Comparison of ENCODE assay signal across 2 fruit fly cellular contexts in the genomic region with DNA sequence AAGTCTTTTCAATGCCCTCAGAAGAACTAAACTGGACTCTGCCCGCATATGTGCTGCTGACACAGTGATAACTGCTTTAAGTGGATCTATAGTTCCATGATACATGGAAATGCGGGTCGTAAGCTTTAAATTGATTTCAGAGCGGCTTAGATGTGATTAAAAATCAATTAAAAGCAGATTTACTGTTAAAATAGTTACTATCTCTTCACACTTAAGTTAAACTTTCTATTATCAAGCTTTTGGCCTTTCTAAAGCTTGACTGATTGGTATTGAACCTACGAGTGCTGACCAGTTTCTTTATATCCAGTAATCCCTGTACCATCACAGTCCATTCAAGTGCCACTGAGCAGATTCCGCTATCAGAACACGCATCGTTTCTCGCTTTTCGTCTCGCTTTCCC.
TF ChIP-seq lines count a peak whose summit lies in the region.

No protein-coding gene starts in this region.

TF ChIP-seq in whole organism, embryonic, 481 proteins besides CTCF, POLR2A, EP300 and RAD21 (continued from another document and continues in another):
- no peak for TF ChIP-seq sqz (GFP tag; optimal IDR thresholded peaks at IDR 0.05; lab: Kevin White, UChicago)
- 0 out of 3 replicates have a peak, but pooled peaks have one; percentile 19 for TF ChIP-seq so (GFP tag; IDR thresholded peaks at IDR 0.05; lab: Robert Waterston, UW)
- no peak for TF ChIP-seq CG7928 (GFP tag; optimal IDR thresholded peaks at IDR 0.05; lab: Kevin White, UChicago)
- TF ChIP-seq Xrp1 (GFP tag; IDR thresholded peaks at IDR 0.05; lab: Robert Waterston, UW) = peak; percentile 51
- peak; percentile 76 for TF ChIP-seq dmrt99B (tag; optimal IDR thresholded peaks at IDR 0.05; lab: Kevin White, UChicago)
- TF ChIP-seq Lhr (GFP tag; optimal IDR thresholded peaks at IDR 0.05; lab: Kevin White, UChicago) = no peak
- peak; percentile 77 for TF ChIP-seq CG2678 (tag; optimal IDR thresholded peaks at IDR 0.05; lab: Kevin White, UChicago)
- peak; percentile 28 for TF ChIP-seq CG13775 (GFP tag; optimal IDR thresholded peaks at IDR 0.05; lab: Kevin White, UChicago)
- no peak for TF ChIP-seq CG14050 (GFP tag; IDR thresholded peaks at IDR 0.05; lab: Robert Waterston, UW)
- TF ChIP-seq CG4404 (GFP tag; IDR thresholded peaks at IDR 0.05; lab: Robert Waterston, UW) = peak; percentile 28; the same call in 1 of the 2 replicates
- TF ChIP-seq Doc2 (GFP tag; IDR thresholded peaks at IDR 0.05; lab: Robert Waterston, UW) = no peak
- TF ChIP-seq CG4424 (GFP tag; optimal IDR thresholded peaks at IDR 0.05; lab: Kevin White, UChicago) = peak; percentile 28
- no peak for TF ChIP-seq CG4282 (GFP tag; optimal IDR thresholded peaks at IDR 0.05; lab: Kevin White, UChicago)
- no peak for TF ChIP-seq Bgb (GFP tag; IDR thresholded peaks at IDR 0.05; lab: Robert Waterston, UW; ENCODE audit: partially characterized antibody)
- TF ChIP-seq pnt (GFP tag; optimal IDR thresholded peaks at IDR 0.05; lab: Kevin White, UChicago) = peak; percentile 64
- TF ChIP-seq C15 (GFP tag; IDR thresholded peaks at IDR 0.05; lab: Robert Waterston, UW) = no peak
- TF ChIP-seq D (optimal IDR thresholded peaks at IDR 0.05; lab: Kevin White, UChicago) = no peak
- TF ChIP-seq D (GFP tag; optimal IDR thresholded peaks at IDR 0.05; lab: Kevin White, UChicago) = peak; percentile 64
- TF ChIP-seq CG9932 (GFP tag; IDR thresholded peaks at IDR 0.05; lab: Robert Waterston, UW) = no peak
- TF ChIP-seq CG14014 (GFP tag; IDR thresholded peaks at IDR 0.05; lab: Robert Waterston, UW) = 0 out of 2 replicates have a peak, but pooled peaks have one; percentile 41
- no peak for TF ChIP-seq sd (tag; optimal IDR thresholded peaks at IDR 0.05; lab: Kevin White, UChicago)
- TF ChIP-seq schlank (tag; optimal IDR thresholded peaks at IDR 0.05; lab: Kevin White, UChicago) = no peak
- TF ChIP-seq lab (GFP tag; optimal IDR thresholded peaks at IDR 0.05; lab: Kevin White, UChicago) = peak; percentile 61
- no peak for TF ChIP-seq CG10321 (GFP tag; IDR thresholded peaks at IDR 0.05; lab: Robert Waterston, UW)
- TF ChIP-seq CG8359 (GFP tag; optimal IDR thresholded peaks at IDR 0.05; lab: Kevin White, UChicago; ENCODE audit: borderline replicate concordance) = no peak
- peak; percentile 18 for TF ChIP-seq ewg (GFP tag; optimal IDR thresholded peaks at IDR 0.05; lab: Kevin White, UChicago)
- TF ChIP-seq ftz-f1 (GFP tag; optimal IDR thresholded peaks at IDR 0.05; lab: Kevin White, UChicago) = no peak
- no peak for TF ChIP-seq Dad (GFP tag; optimal IDR thresholded peaks at IDR 0.05; lab: Kevin White, UChicago)
- TF ChIP-seq Rfx (GFP tag; IDR thresholded peaks at IDR 0.05; lab: Robert Waterston, UW) = peak; percentile 64
- peak; percentile 11 to 54 for TF ChIP-seq Hr51 (GFP tag; optimal IDR thresholded peaks at IDR 0.05; lab: Kevin White, UChicago)
- TF ChIP-seq CG12769 (tag; optimal IDR thresholded peaks at IDR 0.05; lab: Kevin White, UChicago) = no peak
- peak; percentile 51; the same call in 2 of the 3 replicates for TF ChIP-seq Aef1 (GFP tag; IDR thresholded peaks at IDR 0.05; lab: Robert Waterston, UW)
- peak; percentile 51 for TF ChIP-seq CG7556 (GFP tag; optimal IDR thresholded peaks at IDR 0.05; lab: Kevin White, UChicago)
- TF ChIP-seq Doc3 (GFP tag; IDR thresholded peaks at IDR 0.05; lab: Robert Waterston, UW; ENCODE audit: partially characterized antibody) = no peak
- peak; percentile 12; the same call in 1 of the 2 replicates for TF ChIP-seq CG7372 (GFP tag; IDR thresholded peaks at IDR 0.05; lab: Robert Waterston, UW)
- TF ChIP-seq Dfd (GFP tag; optimal IDR thresholded peaks at IDR 0.05; lab: Kevin White, UChicago) = no peak
- no peak for TF ChIP-seq CG2116 (GFP tag; optimal IDR thresholded peaks at IDR 0.05; lab: Kevin White, UChicago)
- TF ChIP-seq stc (GFP tag; IDR thresholded peaks at IDR 0.05; lab: Robert Waterston, UW) = no peak
- no peak for TF ChIP-seq Ets97D (GFP tag; optimal IDR thresholded peaks at IDR 0.05; lab: Kevin White, UChicago)
- no peak for TF ChIP-seq fd102C (GFP tag; optimal IDR thresholded peaks at IDR 0.05; lab: Kevin White, UChicago)
- no peak for TF ChIP-seq Sry-δ (GFP tag; optimal IDR thresholded peaks at IDR 0.05; lab: Kevin White, UChicago)
- TF ChIP-seq CG12104 (GFP tag; optimal IDR thresholded peaks at IDR 0.05; lab: Kevin White, UChicago) = peak; percentile 30
- no peak for TF ChIP-seq CG34224 (GFP tag; IDR thresholded peaks at IDR 0.05; lab: Robert Waterston, UW; ENCODE audit: partially characterized antibody)
- no peak for TF ChIP-seq CG6791 (GFP tag; IDR thresholded peaks at IDR 0.05; lab: Robert Waterston, UW; ENCODE audit: partially characterized antibody)
- TF ChIP-seq da (GFP tag; optimal IDR thresholded peaks at IDR 0.05; lab: Kevin White, UChicago) = no peak
- no peak for TF ChIP-seq sim (GFP tag; IDR thresholded peaks at IDR 0.05; lab: Robert Waterston, UW)
- no peak for TF ChIP-seq CG5953 (GFP tag; IDR thresholded peaks at IDR 0.05; lab: Robert Waterston, UW)
- TF ChIP-seq CG14667 (GFP tag; IDR thresholded peaks at IDR 0.05; lab: Robert Waterston, UW) = no peak
- TF ChIP-seq sug (tag; optimal IDR thresholded peaks at IDR 0.05; lab: Kevin White, UChicago) = peak; percentile 35
- TF ChIP-seq gsb (GFP tag; IDR thresholded peaks at IDR 0.05; lab: Robert Waterston, UW) = no peak
- 0 out of 2 replicates have a peak, but pooled peaks have one; percentile 31 for TF ChIP-seq CG3847 (GFP tag; IDR thresholded peaks at IDR 0.05; lab: Robert Waterston, UW)
- TF ChIP-seq CG7963 (GFP tag; IDR thresholded peaks at IDR 0.05; lab: Robert Waterston, UW; ENCODE audit: partially characterized antibody) = no peak
- TF ChIP-seq CG31365 (tag; optimal IDR thresholded peaks at IDR 0.05; lab: Kevin White, UChicago) = no peak
- TF ChIP-seq CG30431 (GFP tag; optimal IDR thresholded peaks at IDR 0.05; lab: Kevin White, UChicago) = peak; percentile 10
- peak; percentile 3 for TF ChIP-seq caup (GFP tag; optimal IDR thresholded peaks at IDR 0.05; lab: Kevin White, UChicago; ENCODE audit: severe bottlenecking)
- no peak for TF ChIP-seq ac (GFP tag; optimal IDR thresholded peaks at IDR 0.05; lab: Kevin White, UChicago)
- no peak for TF ChIP-seq repo (GFP tag; optimal IDR thresholded peaks at IDR 0.05; lab: Kevin White, UChicago)
- no peak for TF ChIP-seq CG11398 (GFP tag; optimal IDR thresholded peaks at IDR 0.05; lab: Kevin White, UChicago)
- no peak for TF ChIP-seq CG2129 (GFP tag; IDR thresholded peaks at IDR 0.05; lab: Robert Waterston, UW; ENCODE audit: partially characterized antibody)
- TF ChIP-seq bcd (GFP tag; optimal IDR thresholded peaks at IDR 0.05; lab: Kevin White, UChicago) = peak; percentile 47
- no peak for TF ChIP-seq sna (GFP tag; IDR thresholded peaks at IDR 0.05; lab: Robert Waterston, UW; ENCODE audit: partially characterized antibody)
- peak; percentile 93 for TF ChIP-seq sens (GFP tag; lab: Kevin White, UChicago)
- peak; percentile 66 for TF ChIP-seq CG2712 (tag; optimal IDR thresholded peaks at IDR 0.05; lab: Kevin White, UChicago)

TF ChIP-seq in whole organism, prepupa, 60 proteins besides CTCF, POLR2A, EP300 and RAD21 (continued from another document):
- TF ChIP-seq dsx (GFP tag; optimal IDR thresholded peaks at IDR 0.05; lab: Kevin White, UChicago; ENCODE audit: poor library complexity, severe bottlenecking) = peak; percentile 77
- TF ChIP-seq ss (GFP tag; optimal IDR thresholded peaks at IDR 0.05; lab: Kevin White, UChicago) = peak; percentile 92 to 93
- TF ChIP-seq svp (GFP tag; lab: Kevin White, UChicago) = peak; percentile 92
- TF ChIP-seq Blimp-1 (GFP tag; optimal IDR thresholded peaks at IDR 0.05; lab: Kevin White, UChicago) = no peak
- peak; percentile 67 for TF ChIP-seq Sox102F (GFP tag; optimal IDR thresholded peaks at IDR 0.05; lab: Kevin White, UChicago)
- TF ChIP-seq CG8119 (GFP tag; IDR thresholded peaks at IDR 0.05; lab: Robert Waterston, UW) = peak; percentile 80
- TF ChIP-seq CG6854 (GFP tag; optimal IDR thresholded peaks at IDR 0.05; lab: Kevin White, UChicago) = no peak
- peak; percentile 85 for TF ChIP-seq CG32006 (GFP tag; optimal IDR thresholded peaks at IDR 0.05; lab: Kevin White, UChicago)
- peak; percentile 68 for TF ChIP-seq esn (GFP tag; optimal IDR thresholded peaks at IDR 0.05; lab: Kevin White, UChicago)
- no peak for TF ChIP-seq Eip93F (GFP tag; optimal IDR thresholded peaks at IDR 0.05; lab: Kevin White, UChicago)
- TF ChIP-seq salr (GFP tag; optimal IDR thresholded peaks at IDR 0.05; lab: Kevin White, UChicago) = peak; percentile 64 to 86
- peak; percentile 71 for TF ChIP-seq Gug (GFP tag; IDR thresholded peaks at IDR 0.05; lab: Robert Waterston, UW)
- peak; percentile 84 for TF ChIP-seq Ets96B (tag; optimal IDR thresholded peaks at IDR 0.05; lab: Kevin White, UChicago)
- TF ChIP-seq CG6276 (GFP tag; optimal IDR thresholded peaks at IDR 0.05; lab: Kevin White, UChicago) = peak; percentile 84
- TF ChIP-seq CG3919 (GFP tag; optimal IDR thresholded peaks at IDR 0.05; lab: Kevin White, UChicago) = peak; percentile 72
- no peak for TF ChIP-seq Hr38 (GFP tag; optimal IDR thresholded peaks at IDR 0.05; lab: Kevin White, UChicago)
- peak; percentile 86 for TF ChIP-seq CG3032 (tag; optimal IDR thresholded peaks at IDR 0.05; lab: Kevin White, UChicago)
- peak; percentile 62 for TF ChIP-seq Sox15 (GFP tag; optimal IDR thresholded peaks at IDR 0.05; lab: Kevin White, UChicago)
- peak; percentile 95 for TF ChIP-seq Eip78C (GFP tag; lab: Kevin White, UChicago)
- TF ChIP-seq Ets21C (GFP tag; optimal IDR thresholded peaks at IDR 0.05; lab: Kevin White, UChicago) = peak; percentile 31
- peak; percentile 8 for TF ChIP-seq vri (GFP tag; optimal IDR thresholded peaks at IDR 0.05; lab: Kevin White, UChicago)
- TF ChIP-seq CG1621 (tag; optimal IDR thresholded peaks at IDR 0.05; lab: Kevin White, UChicago) = peak; percentile 71
- TF ChIP-seq CG15336 (GFP tag; IDR thresholded peaks at IDR 0.05; lab: Robert Waterston, UW) = peak; percentile 76
- TF ChIP-seq net (GFP tag; optimal IDR thresholded peaks at IDR 0.05; lab: Kevin White, UChicago) = peak; percentile 79
- TF ChIP-seq lz (GFP tag; optimal IDR thresholded peaks at IDR 0.05; lab: Kevin White, UChicago) = peak; percentile 41
- TF ChIP-seq CG10669 (GFP tag; optimal IDR thresholded peaks at IDR 0.05; lab: Kevin White, UChicago) = peak; percentile 85
- peak; percentile 78 for TF ChIP-seq Eip75B (GFP tag; optimal IDR thresholded peaks at IDR 0.05; lab: Kevin White, UChicago)
- TF ChIP-seq pdm3 (GFP tag; optimal IDR thresholded peaks at IDR 0.05; lab: Kevin White, UChicago) = peak; percentile 84
- peak; percentile 86 for TF ChIP-seq spab (GFP tag; optimal IDR thresholded peaks at IDR 0.05; lab: Kevin White, UChicago)
- TF ChIP-seq fd85E (GFP tag; optimal IDR thresholded peaks at IDR 0.05; lab: Kevin White, UChicago) = peak; percentile 22
- peak; percentile 65 for TF ChIP-seq CG31627 (GFP tag; optimal IDR thresholded peaks at IDR 0.05; lab: Kevin White, UChicago)
- TF ChIP-seq CG11762 (GFP tag; optimal IDR thresholded peaks at IDR 0.05; lab: Kevin White, UChicago; ENCODE audit: insufficient read depth) = peak; percentile 74
- TF ChIP-seq cyc (GFP tag; optimal IDR thresholded peaks at IDR 0.05; lab: Kevin White, UChicago) = peak; percentile 64
- peak; percentile 83 for TF ChIP-seq Sox14 (GFP tag; optimal IDR thresholded peaks at IDR 0.05; lab: Kevin White, UChicago)
- peak; percentile 88 for TF ChIP-seq Hr4 (GFP tag; optimal IDR thresholded peaks at IDR 0.05; lab: Kevin White, UChicago)
- TF ChIP-seq fkh (GFP tag; optimal IDR thresholded peaks at IDR 0.05; lab: Kevin White, UChicago) = no peak
- peak; percentile 58; the same call in 2 of the 3 replicates for TF ChIP-seq CG6163 (GFP tag; IDR thresholded peaks at IDR 0.05; lab: Robert Waterston, UW)
- TF ChIP-seq dac (GFP tag; optimal IDR thresholded peaks at IDR 0.05; lab: Kevin White, UChicago) = peak; percentile 31
- peak; percentile 70 for TF ChIP-seq topi (GFP tag; optimal IDR thresholded peaks at IDR 0.05; lab: Kevin White, UChicago)
- TF ChIP-seq Hr39 (GFP tag; optimal IDR thresholded peaks at IDR 0.05; lab: Kevin White, UChicago) = peak; percentile 69
